Fruit fly (Drosophila melanogaster) whole organism, adult: ENCODE data around the gene CG32444.

Source experiments
- kay ChIP-seq: fragments of 200-800 bp; sonication (Bioruptor generic); peaks from one replicate; lab custom pipeline; 2016; ENCODE audit warnings: missing biosample characterization, missing genetic modification characterization, borderline replicate concordance
- tj ChIP-seq: fragments of 200-800 bp; sonication (Bioruptor generic); optimal IDR thresholded peaks from 3 replicates; lab custom pipeline; 2017; ENCODE audit warnings: missing biosample characterization, mild to moderate bottlenecking, missing genetic modification characterization, moderate library complexity
- toe ChIP-seq: fragments of 200-800 bp; sonication (Bioruptor generic); optimal IDR thresholded peaks from 2 replicates; lab custom pipeline; 2016; ENCODE audit warnings: missing biosample characterization, missing genetic modification characterization

DNA sequence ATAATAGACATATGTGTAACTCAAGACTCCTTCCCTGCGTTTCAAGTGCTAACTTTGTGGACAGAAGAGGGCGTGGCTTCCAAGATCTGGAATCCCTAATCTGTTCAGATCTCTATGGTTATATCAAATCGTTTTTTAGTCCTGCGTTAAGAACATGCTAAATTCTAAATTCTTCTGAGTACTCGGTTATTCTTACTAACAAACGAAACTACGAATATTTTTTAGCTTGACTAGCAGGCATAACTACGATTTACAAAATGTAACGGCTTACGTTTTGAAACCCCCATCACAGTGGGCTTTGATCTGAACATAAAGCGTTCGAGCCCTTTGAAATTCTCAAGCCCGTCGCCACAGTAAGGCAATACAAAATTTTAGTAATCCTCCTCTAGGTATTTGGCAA, 2.3 kb downstream of the CG32444 start, which contains the start of gene CG32445:
- TF ChIP-seq kay (GFP tag; lab: Kevin White, UChicago) = no peak
- TF ChIP-seq tj (GFP tag; lab: Kevin White, UChicago) = no peak
- TF ChIP-seq toe (GFP tag; lab: Kevin White, UChicago) = no peak
